Fruit fly (Drosophila melanogaster) whole organism: ENCODE measurements around the gene CG13609.
A peak's percentile ranks its signal among the peaks of the same experiment; 100 is the strongest.

Experiments used
- CG8478 ChIP-seq: fragments of >200 bp; optimal IDR thresholded peaks from 2 replicates; lab custom pipeline; 2018; ENCODE audit warnings: inconsistent platforms
- Dll ChIP-seq: fragments of >200 bp; optimal IDR thresholded peaks from 2 replicates; lab custom pipeline; 2017
- EcR ChIP-seq, 2 experiments: fragments of >200 bp; optimal IDR thresholded peaks; 2 replicates each; lab custom pipeline; 2017; ENCODE audit warnings: missing biosample characterization in 2 of 2, missing genetic modification characterization in 2 of 2, missing genetic modification reagents in 2 of 2
- pan ChIP-seq: fragments of >200 bp; optimal IDR thresholded peaks from 2 replicates; lab custom pipeline; 2017
- psq ChIP-seq: fragments of >200 bp; optimal IDR thresholded peaks from 2 replicates; lab custom pipeline; 2017
- usp ChIP-seq: fragments of >200 bp; optimal IDR thresholded peaks from 2 replicates; lab custom pipeline; 2017; ENCODE audit warnings: missing biosample characterization, missing genetic modification characterization, mixed read lengths

Gene CG13609

DNA sequence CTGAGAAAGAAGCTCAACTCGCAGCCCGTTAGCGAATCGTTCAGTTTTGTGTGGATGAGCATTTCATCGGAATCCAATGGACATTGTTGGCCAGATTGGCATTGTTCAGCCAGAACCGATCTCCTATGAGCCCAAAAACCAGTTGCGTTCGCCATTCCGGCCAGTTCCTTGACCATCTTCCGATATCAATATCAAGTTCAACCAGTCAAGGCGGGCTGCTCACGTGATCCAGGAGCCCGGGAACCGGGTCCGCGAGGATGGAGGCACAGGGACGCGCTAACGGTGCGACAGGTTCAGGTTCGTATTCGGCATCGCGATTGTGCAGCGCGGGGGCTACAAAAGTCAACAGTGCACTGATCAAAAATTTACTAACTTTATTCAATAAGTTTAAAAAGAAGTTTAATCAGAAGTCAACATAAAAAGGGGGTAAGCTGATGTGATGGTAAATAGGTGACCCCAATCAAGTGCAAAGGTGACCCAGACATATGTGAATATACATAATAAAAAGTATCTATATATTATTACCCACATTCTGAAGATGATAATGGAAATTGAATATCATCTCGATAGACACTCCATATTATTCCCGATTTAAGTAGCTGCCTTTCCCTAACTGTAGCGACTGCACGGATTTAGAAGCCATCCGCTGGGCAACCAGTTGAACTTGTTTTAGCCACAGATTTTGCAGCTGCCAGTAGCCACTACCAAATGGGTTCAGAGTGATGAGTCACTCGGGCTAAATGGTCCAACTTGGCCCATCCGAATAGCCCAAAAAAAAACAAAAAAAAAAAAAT lies 40.2 kb downstream of the CG13609 start:
- TF ChIP-seq EcR (GFP tag; optimal IDR thresholded peaks at IDR 0.05; lab: Kevin White, UChicago) (peak in 1 of 2 experiments; percentile 56), CG8478 (lab: Kevin White, UChicago) (no peak)

DNA sequence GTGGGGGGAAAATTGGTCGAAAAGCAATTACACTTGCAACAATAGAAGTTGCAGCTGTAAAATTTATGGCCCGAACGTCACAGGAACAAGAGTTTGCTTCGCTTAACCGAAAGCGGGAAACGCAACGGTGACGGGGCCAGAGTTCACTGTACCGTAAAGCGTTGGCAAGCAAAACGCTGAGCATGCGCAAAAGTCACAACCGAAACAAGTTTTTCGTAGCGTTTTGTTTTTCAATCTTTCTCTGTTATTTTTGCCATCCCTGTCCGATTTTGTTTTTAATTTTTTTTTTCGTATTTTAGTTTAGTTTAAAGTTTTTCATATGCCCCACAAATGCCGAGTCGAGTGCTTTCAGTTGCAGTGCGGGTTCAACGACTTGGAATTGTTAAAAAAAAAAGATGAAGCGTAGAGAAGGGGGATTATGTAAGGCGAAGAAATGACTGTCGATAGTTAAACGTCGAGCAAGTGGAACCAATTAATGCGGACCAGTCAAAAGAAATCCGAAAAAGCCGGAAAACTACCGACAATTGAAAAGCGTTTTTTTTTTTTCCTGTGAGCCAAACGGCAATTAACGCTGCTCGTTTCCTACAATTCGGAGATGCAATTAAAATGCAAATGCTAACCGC lies 40.9 kb downstream of the CG13609 start:
- TF ChIP-seq EcR (GFP tag; optimal IDR thresholded peaks at IDR 0.05; lab: Kevin White, UChicago) (peak in 1 of 2 experiments; percentile 44), pan (lab: Kevin White, UChicago) (no peak), Dll (lab: Kevin White, UChicago) (no peak), usp (GFP tag; lab: Kevin White, UChicago) (no peak), CG8478 (lab: Kevin White, UChicago) (no peak), psq (lab: Kevin White, UChicago) (no peak)

DNA sequence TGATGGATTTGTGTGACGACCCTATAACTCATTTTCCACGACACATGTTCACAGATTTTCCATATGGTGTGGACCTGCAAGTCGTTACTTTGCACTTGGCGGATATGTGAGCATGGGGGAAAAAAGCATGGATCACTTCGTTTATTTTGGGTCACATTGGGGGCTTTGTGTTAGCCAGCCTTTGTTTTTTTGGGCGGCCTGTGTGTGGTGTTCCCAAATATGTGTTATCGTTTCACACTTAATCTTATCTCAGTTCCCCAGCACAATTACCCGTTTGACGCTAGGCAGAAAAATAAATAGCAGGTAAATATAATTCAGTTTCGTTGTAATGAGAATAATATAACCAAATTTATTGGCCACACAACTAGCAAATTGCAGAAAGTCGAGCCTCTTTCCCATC lies 41.5 kb downstream of the CG13609 start:
- TF ChIP-seq usp (GFP tag; lab: Kevin White, UChicago): no peak
- TF ChIP-seq psq (lab: Kevin White, UChicago): no peak
- TF ChIP-seq pan (lab: Kevin White, UChicago): no peak
- TF ChIP-seq Dll (lab: Kevin White, UChicago): no peak
- TF ChIP-seq EcR (GFP tag; optimal IDR thresholded peaks at IDR 0.05; lab: Kevin White, UChicago): no peak
- TF ChIP-seq CG8478 (lab: Kevin White, UChicago): no peak

DNA sequence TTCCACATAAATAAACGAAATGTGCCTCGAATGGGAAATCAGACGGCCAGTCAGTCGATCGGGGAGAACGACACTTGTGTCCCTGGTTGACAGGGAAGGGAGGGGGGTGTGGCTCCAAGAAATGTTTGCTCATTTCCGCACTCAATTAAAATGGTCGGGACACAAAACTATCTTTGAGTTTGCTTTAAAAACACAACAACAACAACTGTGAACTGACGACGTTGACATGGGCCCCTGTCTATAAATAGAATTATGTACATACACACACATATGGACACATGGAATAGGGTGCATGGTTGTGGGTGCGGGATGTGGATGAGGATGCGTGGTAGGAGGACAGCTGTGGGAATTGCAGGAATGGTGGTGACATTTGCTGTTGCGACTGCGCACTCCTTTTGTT lies 43.2 kb downstream of the CG13609 start:
- TF ChIP-seq Dll (lab: Kevin White, UChicago) (no peak), CG8478 (lab: Kevin White, UChicago) (no peak), EcR (GFP tag; optimal IDR thresholded peaks at IDR 0.05; lab: Kevin White, UChicago) (peak in 1 of 2 experiments; percentile 18)

- no peak for TF ChIP-seq EcR (GFP tag; optimal IDR thresholded peaks at IDR 0.05; lab: Kevin White, UChicago)
- no peak for TF ChIP-seq psq (lab: Kevin White, UChicago)
- TF ChIP-seq Dll (lab: Kevin White, UChicago): no peak
- no peak for TF ChIP-seq usp (GFP tag; lab: Kevin White, UChicago)
- no peak for TF ChIP-seq pan (lab: Kevin White, UChicago)
- TF ChIP-seq CG8478 (lab: Kevin White, UChicago): no peak
Observed at dm6 chr3R:24270578-24270977, 43.8 kb downstream of the CG13609 start.

DNA sequence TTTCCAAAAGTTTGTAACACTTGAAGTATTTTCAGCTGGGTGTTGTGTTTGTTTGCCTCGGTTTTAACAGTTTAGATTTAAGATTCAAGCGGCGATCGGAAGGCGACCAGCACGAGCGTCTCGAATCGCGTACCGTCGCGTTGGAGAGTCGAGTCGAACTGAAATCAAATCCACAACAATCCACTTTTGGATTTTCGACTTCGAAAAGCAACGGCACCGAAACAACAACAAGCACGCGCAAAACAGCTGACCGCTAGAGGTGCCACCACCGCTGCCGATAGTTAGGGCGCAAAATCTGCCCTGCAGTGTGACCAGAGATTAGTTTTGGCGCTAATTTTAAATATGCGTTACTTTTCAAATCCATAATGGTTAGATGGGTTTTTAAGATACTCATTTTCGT lies 44.2 kb downstream of the CG13609 start, which contains the start of gene jar:
Gene jar, minus strand, starts transcription at position 163 of the 400 bp plus-strand sequence.
- TF ChIP-seq usp (GFP tag; lab: Kevin White, UChicago) (no peak), Dll (lab: Kevin White, UChicago) (no peak), pan (lab: Kevin White, UChicago) (no peak), psq (lab: Kevin White, UChicago) (no peak), CG8478 (lab: Kevin White, UChicago) (no peak), EcR (GFP tag; optimal IDR thresholded peaks at IDR 0.05; lab: Kevin White, UChicago) (no peak)

- TF ChIP-seq usp (GFP tag; lab: Kevin White, UChicago): no peak
- TF ChIP-seq EcR (GFP tag; optimal IDR thresholded peaks at IDR 0.05; lab: Kevin White, UChicago): no peak
- no peak for TF ChIP-seq CG8478 (lab: Kevin White, UChicago)
- TF ChIP-seq psq (lab: Kevin White, UChicago): no peak
- no peak for TF ChIP-seq Dll (lab: Kevin White, UChicago)
- no peak for TF ChIP-seq pan (lab: Kevin White, UChicago)
Observed at dm6 chr3R:24272232-24272631, 45.4 kb downstream of the CG13609 start.

- TF ChIP-seq CG8478 (lab: Kevin White, UChicago): no peak
- no peak for TF ChIP-seq psq (lab: Kevin White, UChicago)
- TF ChIP-seq pan (lab: Kevin White, UChicago): no peak
- TF ChIP-seq Dll (lab: Kevin White, UChicago): peak; percentile 34
Observed at dm6 chr3R:24272775-24273290, 46.0 kb downstream of the CG13609 start, which contains the start of gene Orct2. Gene Orct2 (plus strand): TSS chr3R:24273029.

DNA sequence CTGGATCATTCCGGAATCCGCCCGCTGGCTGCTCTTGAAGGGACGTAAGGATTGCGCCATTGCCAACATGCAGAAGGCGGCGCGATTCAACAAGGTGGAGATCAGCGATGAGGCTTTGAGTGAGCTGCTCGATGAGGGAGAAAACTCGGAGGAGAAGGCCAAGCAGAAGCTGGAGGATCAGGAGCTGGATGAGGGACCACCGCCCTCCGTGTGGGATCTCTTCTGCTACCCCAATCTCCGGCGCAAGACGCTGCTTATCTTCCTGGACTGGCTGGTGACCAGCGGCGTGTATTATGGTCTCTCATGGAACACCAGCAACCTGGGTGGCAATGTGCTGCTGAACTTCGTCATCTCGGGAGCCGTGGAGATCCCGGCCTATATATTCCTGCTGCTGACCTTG lies 47.4 kb downstream of the CG13609 start:
- no peak for TF ChIP-seq pan (lab: Kevin White, UChicago)
- no peak for TF ChIP-seq Dll (lab: Kevin White, UChicago)
- TF ChIP-seq CG8478 (lab: Kevin White, UChicago): no peak
- TF ChIP-seq EcR (GFP tag; optimal IDR thresholded peaks at IDR 0.05; lab: Kevin White, UChicago): no peak
- TF ChIP-seq usp (GFP tag; lab: Kevin White, UChicago): no peak
- TF ChIP-seq psq (lab: Kevin White, UChicago): no peak

DNA sequence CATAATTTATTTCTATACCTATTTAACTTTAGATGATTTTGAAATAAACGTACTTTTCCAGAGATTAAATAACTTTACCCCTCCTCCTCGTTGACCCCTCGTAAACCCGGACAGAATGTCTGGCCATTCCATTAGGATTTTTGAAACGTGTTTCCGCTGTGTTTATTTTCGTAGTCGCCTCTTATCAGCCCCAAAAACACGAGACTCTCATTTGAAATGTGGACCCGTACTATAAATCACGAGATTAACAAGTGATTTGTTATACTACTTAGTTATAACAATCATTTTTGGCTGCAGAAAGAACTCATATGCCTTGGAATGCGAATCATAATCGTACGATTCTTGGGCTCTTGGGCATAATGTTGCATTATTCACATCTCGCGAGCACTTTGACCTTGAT lies 48.6 kb downstream of the CG13609 start:
- no peak for TF ChIP-seq EcR (GFP tag; optimal IDR thresholded peaks at IDR 0.05; lab: Kevin White, UChicago)
- TF ChIP-seq CG8478 (lab: Kevin White, UChicago): no peak
- TF ChIP-seq psq (lab: Kevin White, UChicago): no peak
- TF ChIP-seq Dll (lab: Kevin White, UChicago): no peak
- no peak for TF ChIP-seq pan (lab: Kevin White, UChicago)
- no peak for TF ChIP-seq usp (GFP tag; lab: Kevin White, UChicago)
